Worm (Caenorhabditis elegans) whole organism, L1 larva: ENCODE results near the gene pat-3.

Experiments used
- Y116A8C.19 ChIP-seq: sonication (generic microtip); optimal IDR thresholded peaks from 2 replicates; lab custom pipeline; 2016; ENCODE audit warnings: missing compliant biosample characterization, missing genetic modification characterization, borderline replicate concordance
- aha-1 ChIP-seq: fragments of 150-350 bp; optimal IDR thresholded peaks from 2 replicates; lab custom pipeline; 2014; ENCODE audit warnings: missing biosample characterization, missing genetic modification characterization
- alr-1 ChIP-seq: fragments of 200-800 bp; sonication (Bioruptor generic); optimal IDR thresholded peaks from 2 replicates; lab custom pipeline; 2018; ENCODE audit warnings: borderline replicate concordance, mild to moderate bottlenecking, missing genetic modification characterization, missing compliant biosample characterization
- ama-1 ChIP-seq: fragments of 150-350 bp; optimal IDR thresholded peaks from 2 replicates; lab custom pipeline; 2014
- ceh-82 ChIP-seq, 3 experiments: fragments of 150-350 bp in 1 of 3; sonication (generic microtip) in 2 of 3; optimal IDR thresholded peaks; 2 replicates each; lab custom pipeline; 2014 to 2017; ENCODE audit warnings: missing biosample characterization in 3 of 3, missing genetic modification characterization in 3 of 3
- ceh-90 ChIP-seq: sonication (generic microtip); optimal IDR thresholded peaks from 2 replicates; lab custom pipeline; 2016; ENCODE audit warnings: missing genetic modification characterization, missing compliant biosample characterization
- ces-1 ChIP-seq: fragments of 150-350 bp; optimal IDR thresholded peaks from 2 replicates; lab custom pipeline; 2014; ENCODE audit warnings: missing biosample characterization, missing genetic modification reagents, missing genetic modification characterization
- dpl-1 ChIP-seq, 3 experiments: fragments of 150-350 bp in 2 of 3; sonication (generic microtip) in 1 of 3; optimal IDR thresholded peaks; 2 replicates each; lab custom pipeline; 2014 to 2017; ENCODE audit warnings: missing biosample characterization in 3 of 3, missing genetic modification characterization in 3 of 3, missing genetic modification reagents in 3 of 3
- dsc-1 ChIP-seq: sonication (generic microtip); optimal IDR thresholded peaks from 2 replicates; lab custom pipeline; 2016; ENCODE audit warnings: mild to moderate bottlenecking, missing genetic modification characterization, missing compliant biosample characterization
- efl-1 ChIP-seq, 4 experiments: fragments of 150-350 bp; optimal IDR thresholded peaks in 3 of 4; peaks in 1 of 4; 1 replicate in 1 of 4; 2 replicates in 3 of 4; lab custom pipeline; 2014; ENCODE audit warnings: missing biosample characterization in 2 of 4, missing genetic modification characterization in 2 of 4, missing genetic modification reagents in 2 of 4
- efl-3 ChIP-seq: fragments of 200-800 bp; sonication (Bioruptor generic); optimal IDR thresholded peaks from 2 replicates; lab custom pipeline; 2018; ENCODE audit warnings: mild to moderate bottlenecking, missing genetic modification characterization, missing compliant biosample characterization
- egl-27 ChIP-seq, 2 experiments: fragments of 150-350 bp in 1 of 2; sonication (generic microtip); optimal IDR thresholded peaks; 3 replicates each; lab custom pipeline; 2017 to 2018; ENCODE audit warnings: missing biosample characterization in 2 of 2, missing genetic modification characterization in 2 of 2, missing genetic modification reagents in 2 of 2
- elt-3 ChIP-seq, 6 experiments: fragments of 150-350 bp in 1 of 6; sonication (generic microtip); optimal IDR thresholded peaks; 2 replicates each; lab custom pipeline; 2017 to 2018; ENCODE audit warnings: missing biosample characterization in 6 of 6, missing genetic modification characterization in 6 of 6, inconsistent platforms in 1 of 6
- fkh-10 ChIP-seq: sonication (generic microtip); optimal IDR thresholded peaks from 2 replicates; lab custom pipeline; 2017; ENCODE audit warnings: missing biosample characterization, missing genetic modification reagents, missing genetic modification characterization
- fkh-8 ChIP-seq: sonication (generic microtip); optimal IDR thresholded peaks from 2 replicates; lab custom pipeline; 2016; ENCODE audit warnings: mild to moderate bottlenecking, missing genetic modification characterization, missing compliant biosample characterization
- grh-1 ChIP-seq: fragments of 200-800 bp; sonication (Bioruptor generic); IDR thresholded peaks from 2 replicates; pipeline ENCODE4 v1.3.6; 2022; ENCODE audit warnings: missing genetic modification reagents, missing genetic modification characterization, missing compliant biosample characterization
- hlh-17 ChIP-seq: fragments of 200-800 bp; sonication (Bioruptor generic); optimal IDR thresholded peaks from 2 replicates; lab custom pipeline; 2018; ENCODE audit warnings: missing genetic modification characterization, mild to moderate bottlenecking, missing compliant biosample characterization, moderate library complexity, borderline replicate concordance
- irx-1 ChIP-seq: sonication (generic microtip); optimal IDR thresholded peaks from 2 replicates; lab custom pipeline; 2016; ENCODE audit warnings: missing genetic modification characterization, missing compliant biosample characterization
- jun-1 ChIP-seq: fragments of 150-350 bp; optimal IDR thresholded peaks from 2 replicates; lab custom pipeline; 2014; ENCODE audit warnings: missing biosample characterization, missing genetic modification reagents, missing genetic modification characterization
- lin-13 ChIP-seq: fragments of 150-350 bp; optimal IDR thresholded peaks from 2 replicates; lab custom pipeline; 2014; ENCODE audit warnings: missing biosample characterization, missing genetic modification reagents, missing genetic modification characterization
- lin-14 ChIP-seq: fragments of 200-800 bp; sonication (Bioruptor generic); optimal IDR thresholded peaks from 2 replicates; lab custom pipeline; 2018; ENCODE audit warnings: mild to moderate bottlenecking, missing genetic modification characterization, moderate library complexity, missing compliant biosample characterization
- lin-35 ChIP-seq, 2 experiments: fragments of 150-350 bp; optimal IDR thresholded peaks; 2 replicates each; lab custom pipeline; 2014; ENCODE audit warnings: missing biosample characterization in 2 of 2, missing genetic modification characterization in 2 of 2, missing genetic modification reagents in 2 of 2
- lsy-2 ChIP-seq, 2 experiments: fragments of 150-350 bp; optimal IDR thresholded peaks; 2 replicates each; lab custom pipeline; 2014; ENCODE audit warnings: missing biosample characterization in 2 of 2, missing genetic modification characterization in 2 of 2
- mep-1 ChIP-seq: fragments of 150-350 bp; optimal IDR thresholded peaks from 2 replicates; lab custom pipeline; 2014; ENCODE audit warnings: missing biosample characterization, missing genetic modification characterization
- nhr-11 ChIP-seq: fragments of 150-350 bp; optimal IDR thresholded peaks from 2 replicates; lab custom pipeline; 2014; ENCODE audit warnings: missing biosample characterization, missing genetic modification characterization
- nhr-19 ChIP-seq: fragments of 200-800 bp; sonication (Bioruptor generic); conservative IDR thresholded peaks from 2 replicates; pipeline ENCODE4 v1.3.6; 2022; ENCODE audit warnings: missing genetic modification characterization, missing compliant biosample characterization
- nhr-47 ChIP-seq: sonication (generic microtip); optimal IDR thresholded peaks from 2 replicates; lab custom pipeline; 2016; ENCODE audit warnings: mild to moderate bottlenecking, missing genetic modification characterization, moderate library complexity, missing compliant biosample characterization
- nhr-71 ChIP-seq: sonication (generic microtip); optimal IDR thresholded peaks from 2 replicates; lab custom pipeline; 2016; ENCODE audit warnings: mild to moderate bottlenecking, missing genetic modification characterization, moderate library complexity, missing compliant biosample characterization
- nhr-76 ChIP-seq: sonication (generic microtip); optimal IDR thresholded peaks from 2 replicates; lab custom pipeline; 2017; ENCODE audit warnings: missing biosample characterization, missing genetic modification characterization
- nhr-77 ChIP-seq: fragments of 150-350 bp; optimal IDR thresholded peaks from 2 replicates; lab custom pipeline; 2014; ENCODE audit warnings: missing biosample characterization, missing genetic modification characterization
- nhr-84 ChIP-seq: sonication (generic microtip); optimal IDR thresholded peaks from 2 replicates; lab custom pipeline; 2017; ENCODE audit warnings: missing biosample characterization, missing genetic modification characterization
- pag-3 ChIP-seq: sonication (generic microtip); optimal IDR thresholded peaks from 2 replicates; lab custom pipeline; 2017; ENCODE audit warnings: missing genetic modification characterization, mild to moderate bottlenecking, missing compliant biosample characterization, antibody characterized with exemption, borderline replicate concordance; ENCODE audit not compliant: insufficient read depth
- pax-3 ChIP-seq: fragments of 200-800 bp; sonication (Bioruptor generic); optimal IDR thresholded peaks from 2 replicates; lab custom pipeline; 2018; ENCODE audit warnings: mild to moderate bottlenecking, missing genetic modification characterization, moderate library complexity, missing compliant biosample characterization
- snpc-4 ChIP-seq: fragments of 150-350 bp; optimal IDR thresholded peaks from 2 replicates; lab custom pipeline; 2014; ENCODE audit warnings: missing biosample characterization, missing genetic modification characterization
- snu-23 ChIP-seq: sonication (generic microtip); optimal IDR thresholded peaks from 2 replicates; lab custom pipeline; 2016; ENCODE audit warnings: missing genetic modification characterization, missing compliant biosample characterization
- swsn-7 ChIP-seq: sonication (generic microtip); optimal IDR thresholded peaks from 2 replicates; lab custom pipeline; 2016; ENCODE audit warnings: missing genetic modification characterization, missing compliant biosample characterization
- tbx-2 ChIP-seq: sonication (generic microtip); optimal IDR thresholded peaks from 2 replicates; lab custom pipeline; 2016; ENCODE audit warnings: missing genetic modification characterization, missing compliant biosample characterization
- tlp-1 ChIP-seq: fragments of 150-350 bp; optimal IDR thresholded peaks from 2 replicates; lab custom pipeline; 2014; ENCODE audit warnings: missing biosample characterization, missing genetic modification characterization
- unc-130 ChIP-seq: fragments of 150-350 bp; optimal IDR thresholded peaks from 2 replicates; lab custom pipeline; 2017; ENCODE audit warnings: missing biosample characterization, missing genetic modification characterization, inconsistent platforms
- unc-86 ChIP-seq: sonication (generic microtip); optimal IDR thresholded peaks from 2 replicates; lab custom pipeline; 2016; ENCODE audit warnings: missing genetic modification characterization, missing compliant biosample characterization
- unc-98 ChIP-seq: fragments of 200-800 bp; sonication (Bioruptor generic); IDR thresholded peaks from 2 replicates; pipeline ENCODE4 v1.3.6; 2022; ENCODE audit warnings: missing genetic modification characterization, missing compliant biosample characterization
- vab-15 ChIP-seq: sonication (generic microtip); optimal IDR thresholded peaks from 2 replicates; lab custom pipeline; 2017; ENCODE audit warnings: missing genotype, mild to moderate bottlenecking, missing genetic modification characterization, missing compliant biosample characterization
- ztf-4 ChIP-seq: fragments of 150-350 bp; optimal IDR thresholded peaks from 2 replicates; lab custom pipeline; 2014; ENCODE audit warnings: missing biosample characterization, missing genetic modification characterization

The pat-3 gene

ce11 chrIII:3906481-3906880 is 7.5 kb downstream of the pat-3 start:
- no peak for TF ChIP-seq grh-1 (GFP tag; lab: Robert Waterston, UW)
- no peak for TF ChIP-seq efl-3 (GFP tag; lab: Kevin White, UChicago)
- no peak for TF ChIP-seq nhr-84 (tag; lab: Kevin White, UChicago)

DNA sequence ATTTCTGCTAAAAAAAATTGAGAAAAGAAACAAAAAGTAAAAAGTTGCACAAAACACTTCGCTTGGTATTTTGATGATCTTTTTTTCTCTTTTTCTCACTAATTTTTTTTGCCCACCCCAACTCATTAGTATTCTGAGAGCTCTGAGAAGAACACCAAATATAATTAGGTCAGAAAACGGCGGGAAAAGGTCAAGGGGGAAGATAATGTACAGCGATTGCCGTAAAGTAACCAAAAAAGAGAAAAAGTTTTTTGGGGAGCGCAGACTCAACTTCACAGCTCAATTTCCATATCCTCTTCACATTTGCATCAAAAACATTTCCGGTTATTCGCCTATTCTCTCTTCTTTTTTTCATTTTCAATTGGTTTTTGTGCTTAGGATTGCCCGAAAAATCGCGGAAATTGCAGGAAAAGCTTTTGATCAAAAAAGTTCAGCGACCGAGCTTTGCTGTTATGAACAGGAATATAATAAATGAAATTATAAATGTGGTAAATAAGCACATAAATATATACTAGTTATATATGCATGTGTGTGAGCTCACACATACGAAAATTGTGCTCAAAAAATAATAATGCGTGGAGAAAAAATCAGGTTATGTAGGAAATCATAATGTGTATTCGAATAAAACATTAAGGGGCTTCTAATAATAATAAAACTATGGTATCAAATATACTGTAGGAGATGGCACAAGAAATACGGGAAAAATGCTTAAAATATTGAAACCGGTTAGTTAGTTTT is 11.2 kb downstream of the pat-3 start:
- TF ChIP-seq nhr-71 (peak; percentile 3), ztf-4 (tag; lab: Kevin White, UChicago) (peak; percentile 56), efl-1 (optimal IDR thresholded peaks at IDR 0.05; lab: Kevin White, UChicago) (no peak), efl-1 (GFP tag; optimal IDR thresholded peaks at IDR 0.05 in 1 of 2; lab: Kevin White, UChicago) (peak in 1 of 2 experiments; percentile 51), ceh-90 (no peak)

DNA sequence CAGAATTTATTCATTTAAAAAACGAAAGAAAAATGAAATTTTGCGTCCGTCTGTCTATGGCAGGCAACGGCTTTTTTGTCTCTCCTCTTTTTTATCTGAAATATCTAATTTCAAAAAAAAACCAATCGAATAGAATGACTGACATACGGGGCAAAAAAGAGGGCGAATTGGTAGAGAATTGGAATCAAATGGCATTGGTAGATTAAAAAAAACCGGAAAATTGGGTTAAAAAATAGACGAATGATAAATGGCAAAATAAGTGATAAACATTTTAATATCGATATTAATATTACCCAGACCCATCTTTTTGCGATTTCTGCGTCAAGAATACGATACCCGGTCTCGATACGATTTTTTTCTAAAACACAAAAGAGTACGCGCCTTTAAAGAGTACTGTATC is 12.4 kb downstream of the pat-3 start, which contains the start of gene tir-1:
TSS of gene tir-1 (minus strand) at position 101 of the 400 bp plus-strand sequence.
- TF ChIP-seq nhr-76 (tag; lab: Kevin White, UChicago) = no peak

DNA sequence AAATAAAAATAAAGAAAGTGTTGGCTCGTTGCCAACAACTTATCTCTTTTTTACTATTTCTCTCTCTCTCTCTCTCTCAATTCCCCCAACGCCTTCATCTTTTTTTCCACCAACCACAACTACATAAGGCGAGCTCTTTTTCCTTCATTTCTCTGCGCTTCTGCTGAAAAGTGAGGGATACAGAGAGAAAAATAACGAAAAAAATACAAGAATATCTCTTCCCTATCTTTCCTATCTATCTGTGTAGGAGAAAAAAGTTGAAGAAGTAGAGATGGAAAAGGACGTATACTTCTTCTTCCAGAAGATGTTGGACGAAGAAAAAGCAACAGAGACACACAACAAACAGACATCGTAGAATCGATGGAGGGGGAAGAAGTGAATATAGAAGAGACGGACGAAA is 15.1 kb downstream of the pat-3 start:
- TF ChIP-seq egl-27 (tag; optimal IDR thresholded peaks at IDR 0.05; lab: Kevin White, UChicago) (no peak), tbx-2 (no peak), irx-1 (tag; lab: Kevin White, UChicago) (no peak), hlh-17 (no peak), mep-1 (tag; lab: Kevin White, UChicago) (peak; percentile 59), ama-1 (no peak), unc-98 (no peak), swsn-7 (no peak), pag-3 (tag; lab: Kevin White, UChicago) (no peak), alr-1 (tag; lab: Kevin White, UChicago) (no peak), unc-86 (no peak), lin-14 (GFP tag; lab: Kevin White, UChicago) (peak; percentile 88), vab-15 (tag; lab: Kevin White, UChicago) (no peak), nhr-84 (tag; lab: Kevin White, UChicago) (no peak), pax-3 (tag; lab: Kevin White, UChicago) (no peak), ces-1 (GFP tag; lab: Kevin White, UChicago) (no peak), nhr-77 (tag; lab: Kevin White, UChicago) (no peak), efl-1 (optimal IDR thresholded peaks at IDR 0.05; lab: Kevin White, UChicago) (peak in 1 of 2 experiments; percentile 28), efl-1 (GFP tag; optimal IDR thresholded peaks at IDR 0.05 in 1 of 2; lab: Kevin White, UChicago) (no peak), Y116A8C.19 (no peak), nhr-76 (tag; lab: Kevin White, UChicago) (no peak), nhr-47 (tag; lab: Kevin White, UChicago) (peak; percentile 35), ceh-90 (no peak), dsc-1 (tag; lab: Kevin White, UChicago) (no peak), lin-13 (GFP tag; lab: Kevin White, UChicago) (no peak), nhr-19 (GFP tag; lab: Robert Waterston, UW) (no peak), dpl-1 (GFP tag; optimal IDR thresholded peaks at IDR 0.05; lab: Kevin White, UChicago) (peak in 1 of 3 experiments; percentile 19), aha-1 (no peak), nhr-71 (peak; percentile 49), ceh-82 (tag; optimal IDR thresholded peaks at IDR 0.05; lab: Kevin White, UChicago) (peak in 1 of 3 experiments; percentile 36), unc-130 (tag; lab: Kevin White, UChicago) (no peak), fkh-10 (GFP tag; lab: Kevin White, UChicago) (peak; percentile 7), efl-3 (GFP tag; lab: Kevin White, UChicago) (no peak), lin-35 (GFP tag; optimal IDR thresholded peaks at IDR 0.05; lab: Kevin White, UChicago) (peak in 1 of 2 experiments; percentile 9), nhr-11 (no peak), jun-1 (tag; lab: Kevin White, UChicago) (no peak), snu-23 (GFP tag; lab: Kevin White, UChicago) (peak; percentile 25), fkh-8 (tag; lab: Kevin White, UChicago) (no peak), snpc-4 (tag; lab: Kevin White, UChicago) (no peak), lsy-2 (tag; optimal IDR thresholded peaks at IDR 0.05; lab: Kevin White, UChicago) (peak; percentile 29 to 59), tlp-1 (tag; lab: Kevin White, UChicago) (no peak), elt-3 (tag; optimal IDR thresholded peaks at IDR 0.05; lab: Kevin White, UChicago) (no peak)
